Fruit fly (Drosophila melanogaster) whole organism, adult: ENCODE results near the gene CG17272.
A peak's percentile ranks its signal among the peaks of the same experiment; 100 is the strongest.

ENCODE experiments used
- CG11617 ChIP-seq: fragments of 200-800 bp; sonication (Bioruptor generic); optimal IDR thresholded peaks from 2 replicates; lab custom pipeline; 2017; ENCODE audit warnings: mild to moderate bottlenecking, missing biosample characterization, missing genetic modification reagents, missing genetic modification characterization
- CG12768 ChIP-seq: fragments of 200-800 bp; sonication (Bioruptor generic); optimal IDR thresholded peaks from 2 replicates; lab custom pipeline; 2017; ENCODE audit warnings: missing biosample characterization, missing genetic modification characterization, mild to moderate bottlenecking, moderate library complexity, missing genetic modification reagents
- CG14711 ChIP-seq: fragments of 200-800 bp; sonication (Bioruptor generic); optimal IDR thresholded peaks from 2 replicates; lab custom pipeline; 2018; ENCODE audit warnings: missing biosample characterization, mild to moderate bottlenecking, missing genetic modification characterization, moderate library complexity
- CG1620 ChIP-seq: fragments of 200-800 bp; sonication (Bioruptor generic); optimal IDR thresholded peaks from 2 replicates; lab custom pipeline; 2016; ENCODE audit warnings: missing biosample characterization, missing genetic modification characterization
- CG33017 ChIP-seq: fragments of 200-800 bp; sonication (Bioruptor generic); optimal IDR thresholded peaks from 2 replicates; lab custom pipeline; 2018; ENCODE audit warnings: missing biosample characterization, mild to moderate bottlenecking, missing genetic modification characterization, moderate library complexity
- CG5204 ChIP-seq: fragments of 200-800 bp; sonication (Bioruptor generic); optimal IDR thresholded peaks from 2 replicates; lab custom pipeline; 2016; ENCODE audit warnings: missing biosample characterization, missing genetic modification characterization
- CG7045 ChIP-seq: fragments of 200-800 bp; sonication (Bioruptor generic); optimal IDR thresholded peaks from 2 replicates; lab custom pipeline; 2017; ENCODE audit warnings: missing biosample characterization, mild to moderate bottlenecking, missing genetic modification characterization
- CG7101 ChIP-seq: fragments of 200-800 bp; sonication (Bioruptor generic); optimal IDR thresholded peaks from 2 replicates; lab custom pipeline; 2018; ENCODE audit warnings: missing biosample characterization, mild to moderate bottlenecking, missing genetic modification characterization, moderate library complexity
- Clk ChIP-seq: fragments of 200-800 bp; sonication (Bioruptor generic); optimal IDR thresholded peaks from 2 replicates; lab custom pipeline; 2017; ENCODE audit warnings: missing biosample characterization, missing genetic modification characterization
- Crg-1 ChIP-seq: fragments of 200-800 bp; sonication (Bioruptor generic); optimal IDR thresholded peaks from 2 replicates; lab custom pipeline; 2016; ENCODE audit warnings: missing biosample characterization, missing genetic modification characterization
- Hr96 ChIP-seq: fragments of 200-800 bp; sonication (Bioruptor generic); optimal IDR thresholded peaks from 2 replicates; lab custom pipeline; 2016; ENCODE audit warnings: missing biosample characterization, missing genetic modification characterization
- Mnt ChIP-seq: fragments of 200-800 bp; sonication (Bioruptor generic); optimal IDR thresholded peaks from 2 replicates; lab custom pipeline; 2016; ENCODE audit warnings: missing biosample characterization, mild to moderate bottlenecking, missing genetic modification characterization
- bab1 ChIP-seq: fragments of 200-800 bp; sonication (Bioruptor generic); optimal IDR thresholded peaks from 3 replicates; lab custom pipeline; 2019; ENCODE audit warnings: missing biosample characterization, mild to moderate bottlenecking, missing genetic modification characterization, moderate library complexity
- cic ChIP-seq: fragments of 200-800 bp; sonication (Bioruptor generic); optimal IDR thresholded peaks from 2 replicates; lab custom pipeline; 2017; ENCODE audit warnings: missing biosample characterization, mild to moderate bottlenecking, missing genetic modification characterization, moderate library complexity
- cnc ChIP-seq, 2 experiments: fragments of >200 bp; optimal IDR thresholded peaks; 2 replicates each; lab custom pipeline; 2017
- kay ChIP-seq: fragments of 200-800 bp; sonication (Bioruptor generic); peaks from one replicate; lab custom pipeline; 2016; ENCODE audit warnings: missing biosample characterization, missing genetic modification characterization, borderline replicate concordance
- ovo ChIP-seq: fragments of 200-800 bp; sonication (Bioruptor generic); optimal IDR thresholded peaks from 2 replicates; lab custom pipeline; 2016; ENCODE audit warnings: missing biosample characterization, missing genetic modification characterization
- pad ChIP-seq: fragments of 200-800 bp; sonication (Bioruptor generic); optimal IDR thresholded peaks from 3 replicates; lab custom pipeline; 2017; ENCODE audit warnings: missing biosample characterization, missing genetic modification characterization, mild to moderate bottlenecking, moderate library complexity, missing genetic modification reagents
- tj ChIP-seq: fragments of 200-800 bp; sonication (Bioruptor generic); optimal IDR thresholded peaks from 3 replicates; lab custom pipeline; 2017; ENCODE audit warnings: missing biosample characterization, mild to moderate bottlenecking, missing genetic modification characterization, moderate library complexity
- toe ChIP-seq: fragments of 200-800 bp; sonication (Bioruptor generic); optimal IDR thresholded peaks from 2 replicates; lab custom pipeline; 2016; ENCODE audit warnings: missing biosample characterization, missing genetic modification characterization

CG17272 gene

DNA sequence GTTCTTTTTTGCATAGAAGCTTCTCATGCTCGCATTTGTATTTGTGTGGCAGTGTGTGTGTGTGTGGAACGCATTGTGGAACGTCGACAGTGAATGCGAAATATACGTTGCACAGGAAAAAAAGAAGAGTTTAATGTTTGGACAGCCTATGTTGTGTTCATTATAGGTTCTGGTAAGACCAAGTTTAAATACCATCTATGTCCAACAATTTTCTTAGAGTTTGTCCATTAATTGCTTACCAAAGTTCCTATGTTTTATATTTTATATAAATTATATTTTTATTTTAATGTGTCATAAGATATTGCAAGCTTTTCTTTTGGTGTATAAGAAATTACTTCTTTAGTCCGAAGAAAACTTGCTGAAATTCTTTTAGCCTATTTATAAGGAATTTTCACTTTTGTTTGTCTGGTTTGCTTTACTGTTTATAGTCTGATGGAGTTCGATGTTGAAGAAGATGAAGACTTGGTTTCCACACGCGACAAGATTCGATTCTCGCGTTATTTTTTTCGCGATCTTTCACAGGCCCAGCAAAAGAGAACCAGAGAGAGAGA lies 41.9 kb downstream of the CG17272 start:
- TF ChIP-seq tj (GFP tag; lab: Kevin White, UChicago), result no peak
- peak; percentile 24 for TF ChIP-seq pad (GFP tag; lab: Kevin White, UChicago)
- TF ChIP-seq kay, result no peak
- TF ChIP-seq CG12768, result peak; percentile 37
- peak; percentile 52 for TF ChIP-seq CG11617
- no peak for TF ChIP-seq Hr96 (GFP tag; lab: Kevin White, UChicago)
- no peak for TF ChIP-seq bab1 (GFP tag; lab: Kevin White, UChicago)
- TF ChIP-seq CG33017 (tag; lab: Kevin White, UChicago), result peak; percentile 76
- TF ChIP-seq CG7101 (tag; lab: Kevin White, UChicago), result peak; percentile 76
- TF ChIP-seq CG7045 (GFP tag; lab: Kevin White, UChicago), result peak; percentile 71
- TF ChIP-seq CG14711 (tag; lab: Kevin White, UChicago), result peak; percentile 64

dm6 chr3R:20779969-20780368 lies 44.1 kb downstream of the CG17272 start:
- no peak for TF ChIP-seq pad (GFP tag; lab: Kevin White, UChicago)
- TF ChIP-seq CG5204 (GFP tag; lab: Kevin White, UChicago), result no peak
- no peak for TF ChIP-seq CG7045 (GFP tag; lab: Kevin White, UChicago)
- TF ChIP-seq cnc (optimal IDR thresholded peaks at IDR 0.05; lab: Kevin White, UChicago), result no peak
- TF ChIP-seq Clk (GFP tag; lab: Kevin White, UChicago), result peak; percentile 49
- peak; percentile 36 for TF ChIP-seq CG11617
- peak; percentile 32 for TF ChIP-seq CG7101 (tag; lab: Kevin White, UChicago)
- TF ChIP-seq toe (GFP tag; lab: Kevin White, UChicago), result peak; percentile 18
- TF ChIP-seq cic (GFP tag; lab: Kevin White, UChicago), result peak; percentile 80
- TF ChIP-seq CG14711 (tag; lab: Kevin White, UChicago), result no peak
- TF ChIP-seq CG33017 (tag; lab: Kevin White, UChicago), result peak; percentile 65
- TF ChIP-seq Hr96 (GFP tag; lab: Kevin White, UChicago), result peak; percentile 18
- TF ChIP-seq bab1 (GFP tag; lab: Kevin White, UChicago), result peak; percentile 48
- TF ChIP-seq CG1620, result peak; percentile 29
- TF ChIP-seq Mnt (GFP tag; lab: Kevin White, UChicago), result peak; percentile 16
- no peak for TF ChIP-seq Crg-1 (GFP tag; lab: Kevin White, UChicago)
- TF ChIP-seq kay, result peak; percentile 96
- peak; percentile 44 for TF ChIP-seq ovo (GFP tag; lab: Kevin White, UChicago)
- TF ChIP-seq CG12768, result peak; percentile 67
- TF ChIP-seq tj (GFP tag; lab: Kevin White, UChicago), result peak; percentile 55

DNA sequence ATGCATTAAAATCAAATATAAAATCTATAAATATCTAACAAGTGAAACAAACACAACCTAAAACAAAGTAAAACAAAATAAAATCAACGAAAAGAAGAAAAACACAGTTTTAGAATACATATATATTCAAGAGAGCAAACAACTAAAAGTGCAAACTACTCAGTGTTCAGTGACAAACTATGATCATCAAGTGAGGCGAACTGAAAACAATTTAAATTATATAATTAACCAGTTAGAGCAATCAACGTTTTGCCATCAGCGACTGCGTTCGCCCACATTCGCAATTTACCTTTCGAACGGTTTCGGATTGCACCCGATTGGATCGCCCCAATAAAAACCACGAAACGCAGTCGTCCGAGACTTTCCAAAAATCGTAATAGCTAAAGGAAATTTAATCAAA lies 44.5 kb downstream of the CG17272 start:
- TF ChIP-seq CG7101 (tag; lab: Kevin White, UChicago) (no peak), kay (peak; percentile 91), ovo (GFP tag; lab: Kevin White, UChicago) (no peak), CG12768 (no peak), toe (GFP tag; lab: Kevin White, UChicago) (no peak)

dm6 chr3R:20778285-20778926 lies 45.6 kb downstream of the CG17272 start:
- TF ChIP-seq ovo (GFP tag; lab: Kevin White, UChicago), result peak; percentile 99
- peak; percentile 77 for TF ChIP-seq CG14711 (tag; lab: Kevin White, UChicago)
- TF ChIP-seq cic (GFP tag; lab: Kevin White, UChicago), result peak; percentile 100
- peak; percentile 100 for TF ChIP-seq bab1 (GFP tag; lab: Kevin White, UChicago)
- peak; percentile 79 for TF ChIP-seq pad (GFP tag; lab: Kevin White, UChicago)
- peak; percentile 46 for TF ChIP-seq Crg-1 (GFP tag; lab: Kevin White, UChicago)
- peak; percentile 91 for TF ChIP-seq Hr96 (GFP tag; lab: Kevin White, UChicago)
- peak; percentile 77 for TF ChIP-seq CG5204 (GFP tag; lab: Kevin White, UChicago)
- TF ChIP-seq CG33017 (tag; lab: Kevin White, UChicago), result peak; percentile 96
- peak; percentile 82 for TF ChIP-seq CG7101 (tag; lab: Kevin White, UChicago)
- peak; percentile 95 for TF ChIP-seq CG7045 (GFP tag; lab: Kevin White, UChicago)
- peak; percentile 98 for TF ChIP-seq CG11617
- TF ChIP-seq CG1620, result peak; percentile 31
- TF ChIP-seq CG12768, result peak; percentile 99
- TF ChIP-seq cnc (optimal IDR thresholded peaks at IDR 0.05; lab: Kevin White, UChicago), result no peak
- peak; percentile 96 for TF ChIP-seq toe (GFP tag; lab: Kevin White, UChicago)
- TF ChIP-seq kay, result peak; percentile 100
- TF ChIP-seq Clk (GFP tag; lab: Kevin White, UChicago), result peak; percentile 99
- peak; percentile 94 for TF ChIP-seq tj (GFP tag; lab: Kevin White, UChicago)
- TF ChIP-seq Mnt (GFP tag; lab: Kevin White, UChicago), result peak; percentile 93

DNA sequence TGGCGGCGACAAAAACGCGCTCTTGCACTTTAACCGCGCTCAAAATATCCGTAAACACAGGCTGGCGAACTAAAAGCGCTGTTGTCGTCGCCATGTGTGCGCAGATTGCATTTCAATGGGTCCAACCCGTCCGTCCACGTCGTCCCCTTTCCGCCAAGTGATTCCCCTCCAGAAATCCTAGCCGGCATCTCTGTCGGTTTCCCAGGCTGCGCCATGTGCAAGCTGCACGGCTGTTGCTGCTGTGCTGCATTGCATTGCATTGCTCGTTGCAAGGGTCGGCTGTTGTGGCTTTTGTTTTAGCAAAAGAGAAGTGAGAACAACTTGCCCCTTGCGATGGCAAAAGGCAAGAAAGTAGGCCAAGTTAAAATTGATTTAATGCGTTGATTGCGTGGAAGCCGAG lies 49.9 kb downstream of the CG17272 start:
- TF ChIP-seq CG11617 (no peak), kay (no peak), CG12768 (no peak)
